Fruit fly (Drosophila melanogaster): ENCODE measurements around the gene Taf8.

- TF ChIP-seq net (GFP tag; optimal IDR thresholded peaks at IDR 0.05) (no peak), CG3032 (tag; optimal IDR thresholded peaks at IDR 0.05) (no peak), dac (GFP tag; optimal IDR thresholded peaks at IDR 0.05) (no peak), topi (GFP tag; optimal IDR thresholded peaks at IDR 0.05) (peak; percentile 17), svp (GFP tag) (peak; percentile 40)
These were observed 34.3 kb downstream of the Taf8 start for dm6 chrX:18136059-18136458.
